Worm (Caenorhabditis elegans) whole organism, young adult: ENCODE results near the gene F14H3.5.

Source experiments
- F55B11.4 ChIP-seq: sonication (generic microtip); optimal IDR thresholded peaks from 2 replicates; lab custom pipeline; 2016; ENCODE audit warnings: missing compliant biosample characterization, missing genetic modification characterization, borderline replicate concordance; ENCODE audit not compliant: insufficient read depth
- F57A8.1 ChIP-seq: fragments of 200-800 bp; sonication (Bioruptor generic); optimal IDR thresholded peaks from 2 replicates; lab custom pipeline; 2018; ENCODE audit warnings: mild to moderate bottlenecking, missing genetic modification characterization, moderate library complexity, missing compliant biosample characterization
- K11D2.4 ChIP-seq: fragments of 200-800 bp; sonication (Bioruptor generic); IDR thresholded peaks from 2 replicates; pipeline ENCODE4 v1.3.6; 2022; ENCODE audit warnings: missing genetic modification reagents, missing genetic modification characterization, missing compliant biosample characterization
- T07F8.4 ChIP-seq: sonication (generic microtip); optimal IDR thresholded peaks from 2 replicates; lab custom pipeline; 2016; ENCODE audit warnings: mild to moderate bottlenecking, missing genetic modification characterization, moderate library complexity, missing compliant biosample characterization
- Y53F4B.3 ChIP-seq: fragments of 200-800 bp; sonication (Bioruptor generic); IDR thresholded peaks from 2 replicates; pipeline ENCODE4 v1.3.6; 2022; ENCODE audit warnings: missing genetic modification reagents, missing genetic modification characterization, missing compliant biosample characterization
- Y56A3A.18 ChIP-seq: fragments of 200-800 bp; sonication (Bioruptor generic); IDR thresholded peaks from 2 replicates; pipeline ENCODE4 v1.3.6; 2022; ENCODE audit warnings: missing genetic modification reagents, missing genetic modification characterization, missing compliant biosample characterization
- Y95B8A.8 ChIP-seq: fragments of 200-800 bp; sonication (Bioruptor generic); IDR thresholded peaks from 2 replicates; pipeline ENCODE4 v1.3.6; 2022; ENCODE audit warnings: missing genetic modification reagents, missing genetic modification characterization, missing compliant biosample characterization
- bed-1 ChIP-seq: fragments of 200-800 bp; sonication (Bioruptor generic); IDR thresholded peaks from 2 replicates; pipeline ENCODE4 v1.3.6; 2022; ENCODE audit warnings: missing genetic modification reagents, missing genetic modification characterization, missing compliant biosample characterization
- ccch-3 ChIP-seq: fragments of 200-800 bp; sonication (Bioruptor generic); optimal IDR thresholded peaks from 2 replicates; lab custom pipeline; 2018; ENCODE audit warnings: mild to moderate bottlenecking, missing genetic modification characterization, missing compliant biosample characterization
- cebp-2 ChIP-seq: fragments of 200-800 bp; sonication (Bioruptor generic); IDR thresholded peaks from 2 replicates; pipeline ENCODE4 v1.3.6; 2022; ENCODE audit warnings: missing genetic modification characterization, missing compliant biosample characterization
- ceh-100 ChIP-seq: fragments of 200-800 bp; sonication (Bioruptor generic); IDR thresholded peaks from 2 replicates; pipeline ENCODE4 v1.3.6; 2022; ENCODE audit warnings: missing genetic modification reagents, missing genetic modification characterization, missing compliant biosample characterization
- ceh-27 ChIP-seq: fragments of 200-800 bp; sonication (Bioruptor generic); optimal IDR thresholded peaks from 2 replicates; lab custom pipeline; 2018; ENCODE audit warnings: mild to moderate bottlenecking, missing genetic modification characterization, moderate library complexity, missing compliant biosample characterization
- ceh-40 ChIP-seq: fragments of 200-800 bp; sonication (Bioruptor generic); IDR thresholded peaks from 2 replicates; pipeline ENCODE4 v1.3.6; 2022; ENCODE audit warnings: missing genetic modification characterization, missing compliant biosample characterization
- die-1 ChIP-seq: sonication (generic microtip); optimal IDR thresholded peaks from 2 replicates; lab custom pipeline; 2016; ENCODE audit warnings: missing genotype, mild to moderate bottlenecking, missing genetic modification characterization, missing compliant biosample characterization
- dpff-1 ChIP-seq: sonication (generic microtip); optimal IDR thresholded peaks from 2 replicates; lab custom pipeline; 2017; ENCODE audit warnings: mild to moderate bottlenecking, missing genetic modification characterization, missing compliant biosample characterization
- dpl-1 ChIP-seq: fragments of 150-350 bp; optimal IDR thresholded peaks from 2 replicates; lab custom pipeline; 2014; ENCODE audit warnings: missing biosample characterization, missing genetic modification reagents, missing genetic modification characterization
- egl-18 ChIP-seq: fragments of 200-800 bp; sonication (Bioruptor generic); IDR thresholded peaks from 2 replicates; pipeline ENCODE4 v1.3.6; 2022; ENCODE audit warnings: missing genetic modification reagents, missing genetic modification characterization, missing compliant biosample characterization
- ekl-4 ChIP-seq: fragments of 200-800 bp; sonication (Bioruptor generic); IDR thresholded peaks from 2 replicates; pipeline ENCODE4 v1.3.6; 2022; ENCODE audit warnings: missing genetic modification reagents, missing genetic modification characterization, missing compliant biosample characterization
- fkh-3 ChIP-seq: sonication (generic microtip); optimal IDR thresholded peaks from 2 replicates; lab custom pipeline; 2016; ENCODE audit warnings: mild to moderate bottlenecking, missing genetic modification characterization, missing compliant biosample characterization
- hmg-20 ChIP-seq: fragments of 200-800 bp; sonication (Bioruptor generic); IDR thresholded peaks from 2 replicates; pipeline ENCODE4 v1.3.6; 2022; ENCODE audit warnings: missing genetic modification reagents, missing genetic modification characterization, missing compliant biosample characterization
- lin-26 ChIP-seq: fragments of 200-800 bp; sonication (Bioruptor generic); IDR thresholded peaks from 2 replicates; pipeline ENCODE4 v1.3.6; 2022; ENCODE audit warnings: missing genetic modification reagents, missing genetic modification characterization, missing compliant biosample characterization
- madf-10 ChIP-seq: sonication (generic microtip); optimal IDR thresholded peaks from 2 replicates; lab custom pipeline; 2016; ENCODE audit warnings: mild to moderate bottlenecking, missing genetic modification characterization, missing compliant biosample characterization
- madf-3 ChIP-seq: fragments of 200-800 bp; sonication (Bioruptor generic); IDR thresholded peaks from 2 replicates; pipeline ENCODE4 v1.3.6; 2022; ENCODE audit warnings: missing genetic modification reagents, missing genetic modification characterization, missing compliant biosample characterization
- mcd-1 ChIP-seq: fragments of 200-800 bp; sonication (Bioruptor generic); IDR thresholded peaks from 2 replicates; pipeline ENCODE4 v1.3.6; 2022; ENCODE audit warnings: missing genetic modification reagents, missing genetic modification characterization, missing compliant biosample characterization
- mel-28 ChIP-seq: sonication (generic microtip); optimal IDR thresholded peaks from 2 replicates; lab custom pipeline; 2016; ENCODE audit warnings: borderline replicate concordance, mild to moderate bottlenecking, missing genetic modification characterization, missing compliant biosample characterization
- mxl-1 ChIP-seq: sonication (generic microtip); optimal IDR thresholded peaks from 2 replicates; lab custom pipeline; 2016; ENCODE audit warnings: missing genetic modification characterization, missing compliant biosample characterization
- nhr-27 ChIP-seq: fragments of 200-800 bp; sonication (Bioruptor generic); optimal IDR thresholded peaks from 2 replicates; lab custom pipeline; 2018; ENCODE audit warnings: mild to moderate bottlenecking, missing genetic modification characterization, moderate library complexity, missing compliant biosample characterization
- nhr-80 ChIP-seq: sonication (generic microtip); optimal IDR thresholded peaks from 2 replicates; lab custom pipeline; 2016; ENCODE audit warnings: missing genetic modification characterization, missing compliant biosample characterization
- nhr-90 ChIP-seq: sonication (generic microtip); optimal IDR thresholded peaks from 2 replicates; lab custom pipeline; 2016; ENCODE audit warnings: missing genotype, mild to moderate bottlenecking, missing genetic modification characterization, missing compliant biosample characterization
- repo-1 ChIP-seq: sonication (generic microtip); optimal IDR thresholded peaks from 2 replicates; lab custom pipeline; 2017; ENCODE audit warnings: mild to moderate bottlenecking, missing genetic modification characterization, missing compliant biosample characterization
- rpc-1 ChIP-seq, 2 experiments: fragments of 150-350 bp in 1 of 2; sonication (generic microtip) in 1 of 2; optimal IDR thresholded peaks; 2 replicates each; lab custom pipeline; 2014 to 2018; ENCODE audit warnings: missing biosample characterization in 1 of 2, missing genetic modification characterization in 1 of 2, missing genetic modification reagents in 1 of 2, missing genotype in 1 of 2
- sdz-38 ChIP-seq: sonication (generic microtip); optimal IDR thresholded peaks from 2 replicates; lab custom pipeline; 2016; ENCODE audit warnings: missing genotype, missing genetic modification characterization, missing compliant biosample characterization
- snpc-1.1 ChIP-seq: sonication (generic microtip); optimal IDR thresholded peaks from 2 replicates; lab custom pipeline; 2017; ENCODE audit warnings: missing genetic modification characterization, mild to moderate bottlenecking, missing compliant biosample characterization, antibody characterized with exemption, moderate library complexity, missing genotype, missing genetic modification reagents; ENCODE audit not compliant: insufficient read depth
- snpc-3.4 ChIP-seq: sonication (generic microtip); optimal IDR thresholded peaks from 2 replicates; lab custom pipeline; 2017; ENCODE audit warnings: missing genetic modification characterization, mild to moderate bottlenecking, missing compliant biosample characterization, antibody characterized with exemption, moderate library complexity, missing genotype, missing genetic modification reagents
- tbp1 ChIP-seq: fragments of 200-800 bp; sonication (Bioruptor generic); optimal IDR thresholded peaks from 2 replicates; lab custom pipeline; 2018; ENCODE audit warnings: mild to moderate bottlenecking, missing genetic modification characterization, missing compliant biosample characterization
- unc-130 ChIP-seq: sonication (generic microtip); optimal IDR thresholded peaks from 2 replicates; lab custom pipeline; 2016; ENCODE audit warnings: missing genetic modification reagents, missing genetic modification characterization, missing compliant biosample characterization
- xnd-1 ChIP-seq: sonication (generic microtip); optimal IDR thresholded peaks from 2 replicates; lab custom pipeline; 2016; ENCODE audit warnings: missing genotype, missing genetic modification reagents, missing genetic modification characterization, missing compliant biosample characterization
- zfh-2 ChIP-seq: fragments of 200-800 bp; sonication (Bioruptor generic); conservative IDR thresholded peaks from 2 replicates; pipeline ENCODE4 v1.3.6; 2022; ENCODE audit warnings: missing genetic modification reagents, missing genetic modification characterization, missing compliant biosample characterization
- zim-3 ChIP-seq: sonication (generic microtip); optimal IDR thresholded peaks from 2 replicates; lab custom pipeline; 2017; ENCODE audit warnings: mild to moderate bottlenecking, missing genetic modification characterization, moderate library complexity, missing compliant biosample characterization
- ztf-22 ChIP-seq: fragments of 200-800 bp; sonication (Bioruptor generic); optimal IDR thresholded peaks from 2 replicates; lab custom pipeline; 2018; ENCODE audit warnings: mild to moderate bottlenecking, missing genetic modification characterization, moderate library complexity, missing compliant biosample characterization
- ztf-25 ChIP-seq: fragments of 200-800 bp; sonication (Bioruptor generic); IDR thresholded peaks from 2 replicates; pipeline ENCODE4 v1.3.6; 2022; ENCODE audit warnings: missing genetic modification reagents, missing genetic modification characterization, missing compliant biosample characterization
- ztf-3 ChIP-seq: fragments of 200-800 bp; sonication (Bioruptor generic); optimal IDR thresholded peaks from 2 replicates; lab custom pipeline; 2018; ENCODE audit warnings: mild to moderate bottlenecking, missing genetic modification characterization, missing compliant biosample characterization

The F14H3.5 gene

DNA sequence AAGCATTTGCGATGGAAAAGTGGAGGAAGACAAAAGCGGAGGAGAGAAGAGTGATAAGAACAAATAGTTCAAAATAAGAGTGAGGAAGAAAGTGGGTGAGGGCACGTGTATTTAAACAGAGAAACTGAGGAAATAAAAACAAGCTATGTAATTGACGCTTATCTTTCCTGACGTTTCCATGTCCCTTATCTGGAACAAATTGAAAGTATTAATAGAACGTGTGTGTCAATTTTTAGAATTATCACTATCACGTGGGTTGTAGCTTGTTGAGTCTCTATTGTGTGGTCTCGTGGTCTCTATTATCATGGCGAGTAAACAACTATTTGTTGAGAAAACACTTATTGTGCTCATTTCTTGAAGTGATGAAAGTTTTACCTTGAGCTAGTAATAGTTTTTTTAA, 11.0 kb downstream of the F14H3.5 start, which contains the start of gene T10C6.15 (continued):
- TF ChIP-seq rpc-1 (optimal IDR thresholded peaks at IDR 0.05; lab: Kevin White, UChicago) (no peak), rpc-1 (tag; optimal IDR thresholded peaks at IDR 0.05; lab: Kevin White, UChicago) (no peak), Y56A3A.18 (no peak), cebp-2 (GFP tag; lab: Robert Waterston, UW) (no peak), ztf-25 (GFP tag; lab: Robert Waterston, UW) (no peak), unc-130 (GFP tag; lab: Kevin White, UChicago) (no peak), Y53F4B.3 (no peak), snpc-1.1 (tag; lab: Kevin White, UChicago) (no peak), die-1 (tag; lab: Kevin White, UChicago) (no peak), madf-3 (GFP tag; lab: Robert Waterston, UW) (no peak), T07F8.4 (no peak), ceh-27 (GFP tag; lab: Kevin White, UChicago) (no peak), ztf-3 (no peak), K11D2.4 (GFP tag; lab: Robert Waterston, UW) (no peak), ceh-100 (no peak), snpc-3.4 (no peak), dpl-1 (GFP tag; lab: Kevin White, UChicago) (no peak), lin-26 (no peak), tbp1 (peak; percentile 48), Y95B8A.8 (GFP tag; lab: Robert Waterston, UW) (no peak), mel-28 (no peak), zfh-2 (no peak), nhr-27 (tag; lab: Kevin White, UChicago) (no peak), mcd-1 (GFP tag; lab: Robert Waterston, UW) (no peak), nhr-90 (tag; lab: Kevin White, UChicago) (no peak), nhr-80 (tag; lab: Kevin White, UChicago) (peak; percentile 83), sdz-38 (tag; lab: Kevin White, UChicago) (no peak), egl-18 (GFP tag; lab: Robert Waterston, UW) (no peak), bed-1 (no peak), mxl-1 (tag; lab: Kevin White, UChicago) (no peak), ceh-40 (no peak), dpff-1 (tag; lab: Kevin White, UChicago) (no peak), F55B11.4 (tag; lab: Kevin White, UChicago) (no peak), ekl-4 (no peak), madf-10 (tag; lab: Kevin White, UChicago) (peak; percentile 18), ccch-3 (no peak), zim-3 (no peak), F57A8.1 (GFP tag; lab: Kevin White, UChicago) (no peak), ztf-22 (GFP tag; lab: Kevin White, UChicago) (peak; percentile 71), fkh-3 (no peak), hmg-20 (no peak), repo-1 (tag; lab: Kevin White, UChicago) (no peak), xnd-1 (tag; lab: Kevin White, UChicago) (no peak)
- TF ChIP-seq, all 124 proteins: peak for 10
